Fruit fly (Drosophila melanogaster) whole organism, embryonic: Measurements from ENCODE around the gene CG5921.

Experiments used
- Adf1 ChIP-seq: fragments of 200-800 bp; sonication (Bioruptor generic); IDR thresholded peaks from 2 replicates; pipeline ENCODE4 v1.3.6; 2022; ENCODE audit warnings: missing biosample characterization, missing genetic modification characterization
- CG10431 ChIP-seq: fragments of 200-800 bp; sonication (Bioruptor generic); optimal IDR thresholded peaks from 3 replicates; lab custom pipeline; 2018; ENCODE audit warnings: missing biosample characterization, mild to moderate bottlenecking, missing genetic modification characterization
- CG12744 ChIP-seq: fragments of 200-800 bp; sonication (Bioruptor generic); optimal IDR thresholded peaks from 2 replicates; lab custom pipeline; 2016; ENCODE audit warnings: missing biosample characterization, missing genetic modification characterization
- CG12769 ChIP-seq: fragments of 200-800 bp; sonication (Bioruptor generic); optimal IDR thresholded peaks from 2 replicates; lab custom pipeline; 2019; ENCODE audit warnings: missing biosample characterization, mild to moderate bottlenecking, missing genetic modification characterization, moderate library complexity
- CG13424 ChIP-seq: fragments of 200-800 bp; sonication (Bioruptor generic); optimal IDR thresholded peaks from 2 replicates; lab custom pipeline; 2019; ENCODE audit warnings: missing biosample characterization, mild to moderate bottlenecking, missing genetic modification characterization, moderate library complexity
- CG14014 ChIP-seq: fragments of 200-800 bp; sonication (Bioruptor generic); IDR thresholded peaks from 2 replicates; pipeline ENCODE4 v1.3.6; 2022; ENCODE audit warnings: missing biosample characterization, missing genetic modification characterization
- CG1832 ChIP-seq: fragments of 200-800 bp; sonication (Bioruptor generic); optimal IDR thresholded peaks from 2 replicates; lab custom pipeline; 2017; ENCODE audit warnings: missing biosample characterization, mild to moderate bottlenecking, missing genetic modification characterization, inconsistent platforms
- CG2202 ChIP-seq: fragments of 200-800 bp; sonication (Bioruptor generic); optimal IDR thresholded peaks from 2 replicates; lab custom pipeline; 2018; ENCODE audit warnings: missing biosample characterization, mild to moderate bottlenecking, missing genetic modification characterization
- CG31365 ChIP-seq: fragments of 200-800 bp; sonication (Bioruptor generic); optimal IDR thresholded peaks from 2 replicates; lab custom pipeline; 2018; ENCODE audit warnings: missing biosample characterization, mild to moderate bottlenecking, missing genetic modification characterization
- CG33213 ChIP-seq: fragments of 200-800 bp; sonication (Bioruptor generic); optimal IDR thresholded peaks from 3 replicates; lab custom pipeline; 2016; ENCODE audit warnings: missing biosample characterization, missing genetic modification characterization
- CG34422 ChIP-seq: fragments of 200-800 bp; sonication (Bioruptor generic); IDR thresholded peaks from 3 replicates; pipeline ENCODE4 v1.3.6; 2022; ENCODE audit warnings: missing biosample characterization, missing genetic modification characterization
- CG4707 ChIP-seq: fragments of 200-800 bp; sonication (Bioruptor generic); optimal IDR thresholded peaks from 2 replicates; lab custom pipeline; 2018; ENCODE audit warnings: missing biosample characterization, mild to moderate bottlenecking, missing genetic modification characterization, moderate library complexity
- CG4730 ChIP-seq: fragments of 200-800 bp; sonication (Bioruptor generic); IDR thresholded peaks from 2 replicates; pipeline ENCODE4 v1.3.6; 2022; ENCODE audit warnings: missing biosample characterization, missing genetic modification characterization
- CG6654 ChIP-seq: fragments of 200-800 bp; sonication (Bioruptor generic); optimal IDR thresholded peaks from 2 replicates; lab custom pipeline; 2017; ENCODE audit warnings: missing biosample characterization, mild to moderate bottlenecking, missing genetic modification characterization
- CG7786 ChIP-seq: fragments of 200-800 bp; sonication (Bioruptor generic); optimal IDR thresholded peaks from 2 replicates; lab custom pipeline; 2016; ENCODE audit warnings: missing biosample characterization, missing genetic modification characterization
- CG8388 ChIP-seq: fragments of 200-800 bp; sonication (Bioruptor generic); optimal IDR thresholded peaks from 2 replicates; lab custom pipeline; 2019; ENCODE audit warnings: missing biosample characterization, mild to moderate bottlenecking, missing genetic modification characterization, moderate library complexity
- CG8924 ChIP-seq: fragments of 200-800 bp; optimal IDR thresholded peaks from 3 replicates; lab custom pipeline; 2019; ENCODE audit warnings: missing biosample characterization, mild to moderate bottlenecking, missing genetic modification characterization, moderate library complexity
- CG9876 ChIP-seq: fragments of 200-800 bp; sonication (Bioruptor generic); optimal IDR thresholded peaks from 2 replicates; lab custom pipeline; 2016; ENCODE audit warnings: missing biosample characterization, missing genetic modification characterization
- Chrac-16 ChIP-seq: fragments of 200-800 bp; sonication (Bioruptor generic); optimal IDR thresholded peaks from 3 replicates; lab custom pipeline; 2016; ENCODE audit warnings: missing biosample characterization, missing genetic modification characterization
- Gug ChIP-seq: fragments of 200-800 bp; sonication (Bioruptor generic); IDR thresholded peaks from 4 replicates; pipeline ENCODE4 v1.3.6; 2022; ENCODE audit warnings: missing biosample characterization, missing genetic modification characterization
- H2.0 ChIP-seq: fragments of 200-800 bp; sonication (Bioruptor generic); IDR thresholded peaks from 2 replicates; pipeline ENCODE4 v1.3.6; 2022; ENCODE audit warnings: missing biosample characterization, missing genetic modification characterization
- Hmx ChIP-seq: fragments of 200-800 bp; sonication (Bioruptor generic); optimal IDR thresholded peaks from 2 replicates; lab custom pipeline; 2016; ENCODE audit warnings: missing biosample characterization, missing genetic modification characterization
- Hr51 ChIP-seq, 2 experiments: fragments of 200-800 bp; sonication (Bioruptor generic); optimal IDR thresholded peaks; 2 replicates in 1 of 2; 3 replicates in 1 of 2; lab custom pipeline; 2016 to 2018; ENCODE audit warnings: missing biosample characterization in 2 of 2, missing genetic modification characterization in 2 of 2, mild to moderate bottlenecking in 1 of 2, moderate library complexity in 1 of 2
- Myb ChIP-seq: fragments of 200-800 bp; sonication (Bioruptor generic); optimal IDR thresholded peaks from 2 replicates; lab custom pipeline; 2016; ENCODE audit warnings: missing biosample characterization, missing genetic modification characterization
- Nf-YB ChIP-seq: fragments of 200-800 bp; sonication (Bioruptor generic); optimal IDR thresholded peaks from 3 replicates; lab custom pipeline; 2019; ENCODE audit warnings: missing biosample characterization, mild to moderate bottlenecking, missing genetic modification characterization, moderate library complexity
- Rfx ChIP-seq: fragments of 200-800 bp; sonication (Bioruptor generic); IDR thresholded peaks from 2 replicates; pipeline ENCODE4 v1.3.6; 2022; ENCODE audit warnings: missing biosample characterization, missing genetic modification characterization
- ab ChIP-seq: fragments of 200-800 bp; sonication (Bioruptor generic); optimal IDR thresholded peaks from 2 replicates; lab custom pipeline; 2016; ENCODE audit warnings: missing biosample characterization, missing genetic modification characterization
- ara ChIP-seq: fragments of 200-800 bp; sonication (Bioruptor generic); IDR thresholded peaks from 2 replicates; pipeline ENCODE4 v1.3.6; 2022; ENCODE audit warnings: missing biosample characterization, missing genetic modification characterization
- bcd ChIP-seq: fragments of 200-800 bp; sonication (Bioruptor generic); optimal IDR thresholded peaks from 2 replicates; lab custom pipeline; 2017; ENCODE audit warnings: missing biosample characterization, mild to moderate bottlenecking, missing genetic modification characterization
- chif ChIP-seq, 2 experiments: fragments of 200-800 bp; sonication (Bioruptor generic); optimal IDR thresholded peaks; 3 replicates each; lab custom pipeline; 2016; ENCODE audit warnings: missing biosample characterization in 2 of 2, missing genetic modification characterization in 2 of 2
- ci ChIP-seq: fragments of 200-800 bp; sonication (Bioruptor generic); IDR thresholded peaks from 3 replicates; pipeline ENCODE4 v1.3.6; 2022; ENCODE audit warnings: missing biosample characterization, missing genetic modification characterization
- corto ChIP-seq: fragments of 200-800 bp; sonication (Bioruptor generic); optimal IDR thresholded peaks from 2 replicates; lab custom pipeline; 2016; ENCODE audit warnings: missing biosample characterization, mild to moderate bottlenecking, missing genetic modification characterization, moderate library complexity
- crol ChIP-seq: fragments of 200-800 bp; sonication (Bioruptor generic); IDR thresholded peaks from 2 replicates; pipeline ENCODE4 v1.3.6; 2022; ENCODE audit warnings: missing biosample characterization, missing genetic modification characterization
- dmrt11E ChIP-seq: fragments of 200-800 bp; sonication (Bioruptor generic); optimal IDR thresholded peaks from 3 replicates; lab custom pipeline; 2018; ENCODE audit warnings: missing biosample characterization, mild to moderate bottlenecking, missing genetic modification characterization, moderate library complexity
- dysf ChIP-seq: fragments of 200-800 bp; sonication (Bioruptor generic); IDR thresholded peaks from 3 replicates; pipeline ENCODE4 v1.3.6; 2022; ENCODE audit warnings: missing biosample characterization, missing genetic modification characterization
- gce ChIP-seq: fragments of 200-800 bp; sonication (Bioruptor generic); IDR thresholded peaks from 3 replicates; pipeline ENCODE4 v1.3.6; 2022; ENCODE audit warnings: missing biosample characterization, missing genetic modification characterization
- grn ChIP-seq: fragments of 200-800 bp; sonication (Bioruptor generic); optimal IDR thresholded peaks from 3 replicates; lab custom pipeline; 2017; ENCODE audit warnings: missing biosample characterization, missing genetic modification characterization
- hb ChIP-seq: fragments of 200-800 bp; sonication (Bioruptor generic); IDR thresholded peaks from 3 replicates; pipeline ENCODE4 v1.3.6; 2022; ENCODE audit warnings: missing biosample characterization, missing genetic modification characterization; ENCODE audit not compliant: partially characterized antibody
- inv ChIP-seq: fragments of 200-800 bp; sonication (Bioruptor generic); IDR thresholded peaks from 2 replicates; pipeline ENCODE4 v1.3.6; 2022; ENCODE audit warnings: missing biosample characterization, missing genetic modification characterization; ENCODE audit not compliant: partially characterized antibody
- jigr1 ChIP-seq: fragments of 200-800 bp; sonication (Bioruptor generic); IDR thresholded peaks from 3 replicates; pipeline ENCODE4 v1.3.6; 2022; ENCODE audit warnings: missing biosample characterization, missing genetic modification characterization
- jing ChIP-seq: fragments of 200-800 bp; sonication (Bioruptor generic); optimal IDR thresholded peaks from 2 replicates; lab custom pipeline; 2018; ENCODE audit warnings: missing biosample characterization, mild to moderate bottlenecking, missing genetic modification characterization
- kah ChIP-seq: fragments of 200-800 bp; sonication (Bioruptor generic); optimal IDR thresholded peaks from 2 replicates; lab custom pipeline; 2018; ENCODE audit warnings: missing biosample characterization, mild to moderate bottlenecking, missing genetic modification characterization
- kni ChIP-seq: fragments of 200-800 bp; sonication (Bioruptor generic); optimal IDR thresholded peaks from 3 replicates; lab custom pipeline; 2017; ENCODE audit warnings: mild to moderate bottlenecking, missing biosample characterization, missing genetic modification reagents, missing genetic modification characterization
- knrl ChIP-seq: fragments of 200-800 bp; sonication (Bioruptor generic); IDR thresholded peaks from 3 replicates; pipeline ENCODE4 v1.3.6; 2022; ENCODE audit warnings: missing biosample characterization, missing genetic modification characterization; ENCODE audit not compliant: partially characterized antibody
- lov ChIP-seq, 2 experiments: fragments of 200-800 bp in 1 of 2; fragments of >200 bp in 1 of 2; sonication (Bioruptor generic) in 1 of 2; IDR thresholded peaks in 1 of 2; optimal IDR thresholded peaks in 1 of 2; 2 replicates in 1 of 2; 3 replicates in 1 of 2; pipeline versions ENCODE4 v1.3.6 to Lab custom; 2017 to 2022; ENCODE audit warnings: missing biosample characterization in 1 of 2, missing genetic modification characterization in 1 of 2
- row ChIP-seq: fragments of 200-800 bp; sonication (Bioruptor generic); IDR thresholded peaks from 3 replicates; pipeline ENCODE4 v1.3.6; 2022; ENCODE audit warnings: missing biosample characterization, missing genetic modification characterization
- sim ChIP-seq: fragments of 200-800 bp; sonication (Bioruptor generic); IDR thresholded peaks from 2 replicates; pipeline ENCODE4 v1.3.6; 2022; ENCODE audit warnings: missing biosample characterization, missing genetic modification characterization
- trem ChIP-seq: fragments of 200-800 bp; optimal IDR thresholded peaks from 3 replicates; lab custom pipeline; 2019; ENCODE audit warnings: missing biosample characterization, mild to moderate bottlenecking, missing genetic modification characterization, moderate library complexity
- trh ChIP-seq: fragments of 200-800 bp; sonication (Bioruptor generic); optimal IDR thresholded peaks from 2 replicates; lab custom pipeline; 2016; ENCODE audit warnings: missing biosample characterization, missing genetic modification characterization
- tx ChIP-seq: fragments of 200-800 bp; sonication (Bioruptor generic); optimal IDR thresholded peaks from 2 replicates; lab custom pipeline; 2016; ENCODE audit warnings: missing biosample characterization, missing genetic modification characterization

CG5921 gene

DNA sequence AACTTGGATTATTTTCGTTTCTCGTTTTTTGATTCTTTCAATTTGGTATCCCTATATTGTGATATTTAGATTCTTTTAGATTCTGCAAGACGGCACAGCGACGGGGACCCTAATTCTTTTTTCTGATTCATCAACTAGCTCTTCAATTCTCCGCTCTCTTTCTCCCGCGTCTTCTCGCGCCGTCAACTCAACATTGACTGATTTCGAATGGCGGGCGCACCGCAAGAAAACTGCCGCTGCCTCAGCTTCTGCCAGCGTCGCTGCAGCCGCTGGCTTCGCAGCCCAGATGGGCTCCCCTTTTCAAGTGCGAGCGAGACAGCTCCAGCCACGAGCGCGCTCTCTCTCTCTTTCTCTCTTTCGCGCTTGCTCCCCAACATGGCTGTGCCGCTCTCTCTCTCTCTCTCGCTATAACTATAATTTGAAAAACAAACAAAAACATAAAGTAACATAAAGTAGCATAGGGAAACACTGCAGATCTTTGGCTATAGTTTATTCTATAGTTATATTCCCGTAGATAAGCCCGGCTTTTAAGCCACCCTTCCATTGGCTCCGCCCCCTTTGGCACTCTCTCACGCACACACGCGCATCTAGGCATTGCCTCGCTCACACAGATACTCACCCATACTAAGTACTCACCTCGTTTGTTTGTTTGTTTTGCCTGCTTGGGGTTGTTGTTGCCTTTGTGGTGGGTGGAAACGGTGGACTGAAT, 37.5 kb upstream of the CG5921 start, which contains the start of gene mab-21 (continued):
- no peak for TF ChIP-seq jigr1
- no peak for TF ChIP-seq Hmx (GFP tag; lab: Kevin White, UChicago)
- no peak for TF ChIP-seq dysf (GFP tag; lab: Robert Waterston, UW)
- peak; percentile 17 for TF ChIP-seq kni (GFP tag; lab: Kevin White, UChicago)
- no peak for TF ChIP-seq CG14014 (GFP tag; lab: Robert Waterston, UW)
- peak; percentile 99 for TF ChIP-seq Adf1
- TF ChIP-seq hb (GFP tag; lab: Robert Waterston, UW): no peak
- TF ChIP-seq CG9876 (GFP tag; lab: Kevin White, UChicago): no peak
- no peak for TF ChIP-seq row (GFP tag; lab: Robert Waterston, UW)
- peak; percentile 23; the same call in 1 of the 3 replicates for TF ChIP-seq knrl (GFP tag; lab: Robert Waterston, UW)
- no peak for TF ChIP-seq dmrt11E
- no peak for TF ChIP-seq CG34422
- TF ChIP-seq chif (GFP tag; optimal IDR thresholded peaks at IDR 0.05; lab: Kevin White, UChicago): no peak
- no peak for TF ChIP-seq inv (GFP tag; lab: Robert Waterston, UW)
- no peak for TF ChIP-seq trem (tag; lab: Kevin White, UChicago)
- TF ChIP-seq CG8388 (GFP tag; lab: Kevin White, UChicago): no peak
- no peak for TF ChIP-seq CG2202 (tag; lab: Kevin White, UChicago)
- no peak for TF ChIP-seq H2.0 (GFP tag; lab: Robert Waterston, UW)
- TF ChIP-seq CG31365: no peak
- TF ChIP-seq ci (GFP tag; lab: Robert Waterston, UW): peak; percentile 28; the same call in 2 of the 3 replicates
- TF ChIP-seq trh (GFP tag; lab: Kevin White, UChicago): no peak
- no peak for TF ChIP-seq sim (GFP tag; lab: Robert Waterston, UW)
- no peak for TF ChIP-seq CG12744 (GFP tag; lab: Kevin White, UChicago)
- no peak for TF ChIP-seq Hr51 (GFP tag; optimal IDR thresholded peaks at IDR 0.05; lab: Kevin White, UChicago)
- TF ChIP-seq grn: peak; percentile 5
- no peak for TF ChIP-seq tx (GFP tag; lab: Kevin White, UChicago)
- peak; percentile 92 for TF ChIP-seq CG1832
- TF ChIP-seq CG13424 (tag; lab: Kevin White, UChicago): no peak
- no peak for TF ChIP-seq kah (GFP tag; lab: Kevin White, UChicago)
- TF ChIP-seq gce (GFP tag; lab: Robert Waterston, UW): no peak
- no peak for TF ChIP-seq CG4730
- no peak for TF ChIP-seq ara (GFP tag; lab: Robert Waterston, UW)
- TF ChIP-seq Gug: no peak
- TF ChIP-seq Nf-YB (GFP tag; lab: Kevin White, UChicago): peak; percentile 95
- TF ChIP-seq CG12769 (tag; lab: Kevin White, UChicago): no peak
- TF ChIP-seq jing (GFP tag; lab: Kevin White, UChicago): no peak
- no peak for TF ChIP-seq CG7786 (GFP tag; lab: Kevin White, UChicago)
- TF ChIP-seq crol (GFP tag; lab: Robert Waterston, UW): 0 out of 2 replicates have a peak, but pooled peaks have one; percentile 8
- no peak for TF ChIP-seq ab (GFP tag; lab: Kevin White, UChicago)
- no peak for TF ChIP-seq Chrac-16
- TF ChIP-seq bcd (GFP tag; lab: Kevin White, UChicago): no peak
- no peak for TF ChIP-seq lov (optimal IDR thresholded peaks at IDR 0.05; lab: Kevin White, UChicago)
- TF ChIP-seq lov (GFP tag; IDR thresholded peaks at IDR 0.05; lab: Robert Waterston, UW): 0 out of 3 replicates have a peak, but pooled peaks have one; percentile 17
- no peak for TF ChIP-seq Myb (GFP tag; lab: Kevin White, UChicago)
- no peak for TF ChIP-seq CG33213
- no peak for TF ChIP-seq CG8924 (tag; lab: Kevin White, UChicago)
- TF ChIP-seq CG4707 (GFP tag; lab: Kevin White, UChicago): no peak
- no peak for TF ChIP-seq Rfx (GFP tag; lab: Robert Waterston, UW)
- TF ChIP-seq CG6654: no peak
- no peak for TF ChIP-seq CG10431 (GFP tag; lab: Kevin White, UChicago)
- no peak for TF ChIP-seq corto (GFP tag; lab: Kevin White, UChicago)
